Worm (Caenorhabditis elegans) whole organism, late embryonic: ENCODE results near the gene C06E1.7.

Source experiments
- ama-1 ChIP-seq: fragments of 150-350 bp; optimal IDR thresholded peaks from 2 replicates; lab custom pipeline; 2014
- ceh-2 ChIP-seq: sonication (generic microtip); optimal IDR thresholded peaks from 2 replicates; lab custom pipeline; 2016; ENCODE audit warnings: missing genotype, missing genetic modification characterization, missing compliant biosample characterization
- ceh-31 ChIP-seq: sonication (generic microtip); optimal IDR thresholded peaks from 2 replicates; lab custom pipeline; 2016; ENCODE audit warnings: missing genetic modification characterization, missing compliant biosample characterization
- elt-4 ChIP-seq: sonication (generic microtip); optimal IDR thresholded peaks from 2 replicates; lab custom pipeline; 2016; ENCODE audit warnings: missing genetic modification characterization, missing compliant biosample characterization
- fkh-10 ChIP-seq: fragments of 150-350 bp; optimal IDR thresholded peaks from 2 replicates; lab custom pipeline; 2014; ENCODE audit warnings: missing biosample characterization, missing genetic modification reagents, missing genetic modification characterization
- pax-1 ChIP-seq: fragments of 150-350 bp; optimal IDR thresholded peaks from 2 replicates; lab custom pipeline; 2014; ENCODE audit warnings: missing biosample characterization, missing genetic modification characterization

DNA sequence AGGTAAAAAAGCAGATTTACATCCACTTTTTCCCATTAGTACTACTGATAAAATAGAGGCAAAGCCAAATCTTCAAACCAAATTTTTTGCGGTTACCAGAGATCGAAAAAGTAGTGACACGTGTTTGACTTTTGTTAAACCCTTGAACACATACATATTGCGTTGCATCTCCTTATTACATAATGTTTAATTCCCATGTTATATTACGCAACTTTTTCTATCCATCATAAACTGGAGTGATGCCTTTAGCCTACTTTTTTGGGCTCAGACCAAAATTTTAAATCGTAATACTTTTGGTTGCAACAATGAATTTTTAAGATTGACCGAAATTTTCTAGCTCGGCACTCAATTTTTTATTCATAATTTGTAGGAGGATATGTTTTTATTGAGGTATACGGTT is 28.5 kb upstream of the C06E1.7 start:
- TF ChIP-seq pax-1 (tag; lab: Kevin White, UChicago), result no peak
- no peak for TF ChIP-seq elt-4 (tag; lab: Kevin White, UChicago)
- TF ChIP-seq fkh-10, result no peak
- no peak for TF ChIP-seq ceh-2 (tag; lab: Kevin White, UChicago)
- no peak for TF ChIP-seq ceh-31 (tag; lab: Kevin White, UChicago)
- TF ChIP-seq ama-1 (lab: Kevin White, UChicago), result no peak
